Worm (Caenorhabditis elegans) whole organism, young adult: ENCODE data around the gene T23G5.2.

Experiments used
- B0035.1 ChIP-seq: sonication (generic microtip); optimal IDR thresholded peaks from 2 replicates; lab custom pipeline; 2016; ENCODE audit warnings: missing genetic modification characterization, mild to moderate bottlenecking, missing compliant biosample characterization, missing genotype, missing genetic modification reagents
- B0261.1 ChIP-seq: sonication (generic microtip); optimal IDR thresholded peaks from 2 replicates; lab custom pipeline; 2016; ENCODE audit warnings: mild to moderate bottlenecking, missing genetic modification characterization, moderate library complexity, missing compliant biosample characterization
- B0336.3 ChIP-seq: fragments of 200-800 bp; sonication (Bioruptor generic); IDR thresholded peaks from 2 replicates; pipeline ENCODE4 v1.3.6; 2022; ENCODE audit warnings: missing genetic modification characterization, missing compliant biosample characterization
- C06A6.2 ChIP-seq: fragments of 200-800 bp; sonication (Bioruptor generic); conservative IDR thresholded peaks from 2 replicates; pipeline ENCODE4 v1.3.6; 2022; ENCODE audit warnings: missing genetic modification characterization, missing compliant biosample characterization
- C17E4.6 ChIP-seq: fragments of 200-800 bp; sonication (Bioruptor generic); IDR thresholded peaks from 2 replicates; pipeline ENCODE4 v1.3.6; 2022; ENCODE audit warnings: missing genetic modification reagents, missing genetic modification characterization, missing compliant biosample characterization
- F39B2.1 ChIP-seq: fragments of 200-800 bp; sonication (Bioruptor generic); IDR thresholded peaks from 2 replicates; pipeline ENCODE4 v1.3.6; 2022; ENCODE audit warnings: missing genetic modification reagents, missing genetic modification characterization, missing compliant biosample characterization
- F49E8.2 ChIP-seq: sonication (generic microtip); optimal IDR thresholded peaks from 3 replicates; lab custom pipeline; 2017; ENCODE audit warnings: missing genetic modification characterization, mild to moderate bottlenecking, missing compliant biosample characterization, antibody characterized with exemption, moderate library complexity; ENCODE audit not compliant: insufficient read depth
- F55B11.4 ChIP-seq: sonication (generic microtip); optimal IDR thresholded peaks from 2 replicates; lab custom pipeline; 2016; ENCODE audit warnings: missing compliant biosample characterization, missing genetic modification characterization, borderline replicate concordance; ENCODE audit not compliant: insufficient read depth
- K12H6.12 ChIP-seq: fragments of 200-800 bp; sonication (Bioruptor generic); optimal IDR thresholded peaks from 2 replicates; lab custom pipeline; 2018; ENCODE audit warnings: mild to moderate bottlenecking, missing genetic modification characterization, missing compliant biosample characterization
- Y53F4B.3 ChIP-seq: fragments of 200-800 bp; sonication (Bioruptor generic); IDR thresholded peaks from 2 replicates; pipeline ENCODE4 v1.3.6; 2022; ENCODE audit warnings: missing genetic modification reagents, missing genetic modification characterization, missing compliant biosample characterization
- Y53G8AR.9 ChIP-seq: fragments of 200-800 bp; sonication (Bioruptor generic); conservative IDR thresholded peaks from 2 replicates; pipeline ENCODE4 v1.3.6; 2022; ENCODE audit warnings: missing genetic modification reagents, missing genetic modification characterization, missing compliant biosample characterization
- Y56A3A.18 ChIP-seq: fragments of 200-800 bp; sonication (Bioruptor generic); IDR thresholded peaks from 2 replicates; pipeline ENCODE4 v1.3.6; 2022; ENCODE audit warnings: missing genetic modification reagents, missing genetic modification characterization, missing compliant biosample characterization
- aptf-3 ChIP-seq: fragments of 200-800 bp; sonication (Bioruptor generic); IDR thresholded peaks from 2 replicates; pipeline ENCODE4 v1.3.6; 2022; ENCODE audit warnings: missing genetic modification characterization, missing compliant biosample characterization
- attf-6 ChIP-seq: fragments of 200-800 bp; sonication (Bioruptor generic); IDR thresholded peaks from 2 replicates; pipeline ENCODE4 v1.3.6; 2022; ENCODE audit warnings: missing genetic modification reagents, missing genetic modification characterization, missing compliant biosample characterization
- bed-1 ChIP-seq: fragments of 200-800 bp; sonication (Bioruptor generic); IDR thresholded peaks from 2 replicates; pipeline ENCODE4 v1.3.6; 2022; ENCODE audit warnings: missing genetic modification reagents, missing genetic modification characterization, missing compliant biosample characterization
- cebp-2 ChIP-seq: fragments of 200-800 bp; sonication (Bioruptor generic); IDR thresholded peaks from 2 replicates; pipeline ENCODE4 v1.3.6; 2022; ENCODE audit warnings: missing genetic modification characterization, missing compliant biosample characterization
- ceh-27 ChIP-seq: fragments of 200-800 bp; sonication (Bioruptor generic); optimal IDR thresholded peaks from 2 replicates; lab custom pipeline; 2018; ENCODE audit warnings: mild to moderate bottlenecking, missing genetic modification characterization, moderate library complexity, missing compliant biosample characterization
- dpff-1 ChIP-seq: sonication (generic microtip); optimal IDR thresholded peaks from 2 replicates; lab custom pipeline; 2017; ENCODE audit warnings: mild to moderate bottlenecking, missing genetic modification characterization, missing compliant biosample characterization
- egl-18 ChIP-seq: fragments of 200-800 bp; sonication (Bioruptor generic); IDR thresholded peaks from 2 replicates; pipeline ENCODE4 v1.3.6; 2022; ENCODE audit warnings: missing genetic modification reagents, missing genetic modification characterization, missing compliant biosample characterization
- egrh-3 ChIP-seq: fragments of 200-800 bp; sonication (Bioruptor generic); IDR thresholded peaks from 2 replicates; pipeline ENCODE4 v1.3.6; 2022; ENCODE audit warnings: missing genetic modification reagents, missing genetic modification characterization, missing compliant biosample characterization
- hlh-12 ChIP-seq: sonication (generic microtip); optimal IDR thresholded peaks from 2 replicates; lab custom pipeline; 2016; ENCODE audit warnings: missing genetic modification characterization, missing compliant biosample characterization
- hlh-26 ChIP-seq: fragments of 200-800 bp; sonication (Bioruptor generic); conservative IDR thresholded peaks from 2 replicates; pipeline ENCODE4 v1.3.6; 2022; ENCODE audit warnings: missing genetic modification reagents, missing genetic modification characterization, missing compliant biosample characterization
- let-607 ChIP-seq, 2 experiments: fragments of 200-800 bp in 1 of 2; sonication (Bioruptor generic) in 1 of 2; sonication (generic microtip) in 1 of 2; optimal IDR thresholded peaks; 2 replicates each; lab custom pipeline; 2016 to 2018; ENCODE audit warnings: mild to moderate bottlenecking in 2 of 2, missing compliant biosample characterization in 2 of 2, missing genetic modification characterization in 2 of 2, moderate library complexity in 2 of 2, missing genotype in 1 of 2
- mxl-1 ChIP-seq: sonication (generic microtip); optimal IDR thresholded peaks from 2 replicates; lab custom pipeline; 2016; ENCODE audit warnings: missing genetic modification characterization, missing compliant biosample characterization
- nhr-120 ChIP-seq: fragments of 200-800 bp; sonication (Bioruptor generic); IDR thresholded peaks from 2 replicates; pipeline ENCODE4 v1.3.6; 2022; ENCODE audit warnings: missing genetic modification characterization, missing compliant biosample characterization
- nhr-27 ChIP-seq: fragments of 200-800 bp; sonication (Bioruptor generic); optimal IDR thresholded peaks from 2 replicates; lab custom pipeline; 2018; ENCODE audit warnings: mild to moderate bottlenecking, missing genetic modification characterization, moderate library complexity, missing compliant biosample characterization
- nhr-90 ChIP-seq: sonication (generic microtip); optimal IDR thresholded peaks from 2 replicates; lab custom pipeline; 2016; ENCODE audit warnings: missing genotype, mild to moderate bottlenecking, missing genetic modification characterization, missing compliant biosample characterization
- pbrm-1 ChIP-seq: fragments of 200-800 bp; sonication (Bioruptor generic); IDR thresholded peaks from 2 replicates; pipeline ENCODE4 v1.3.6; 2022; ENCODE audit warnings: missing genetic modification reagents, missing genetic modification characterization, missing compliant biosample characterization
- repo-1 ChIP-seq: sonication (generic microtip); optimal IDR thresholded peaks from 2 replicates; lab custom pipeline; 2017; ENCODE audit warnings: mild to moderate bottlenecking, missing genetic modification characterization, missing compliant biosample characterization
- sea-2 ChIP-seq: fragments of 200-800 bp; sonication (Bioruptor generic); IDR thresholded peaks from 2 replicates; pipeline ENCODE4 v1.3.6; 2022; ENCODE audit warnings: missing genetic modification characterization, missing compliant biosample characterization
- snpc-1.1 ChIP-seq: sonication (generic microtip); optimal IDR thresholded peaks from 2 replicates; lab custom pipeline; 2017; ENCODE audit warnings: missing genetic modification characterization, mild to moderate bottlenecking, missing compliant biosample characterization, antibody characterized with exemption, moderate library complexity, missing genotype, missing genetic modification reagents; ENCODE audit not compliant: insufficient read depth
- snpc-1.3 ChIP-seq: sonication (generic microtip); optimal IDR thresholded peaks from 2 replicates; lab custom pipeline; 2017; ENCODE audit warnings: missing genetic modification characterization, mild to moderate bottlenecking, missing compliant biosample characterization, antibody characterized with exemption, moderate library complexity, missing genotype, missing genetic modification reagents; ENCODE audit not compliant: insufficient read depth
- unc-130 ChIP-seq: sonication (generic microtip); optimal IDR thresholded peaks from 2 replicates; lab custom pipeline; 2016; ENCODE audit warnings: missing genetic modification reagents, missing genetic modification characterization, missing compliant biosample characterization
- zfh-2 ChIP-seq: fragments of 200-800 bp; sonication (Bioruptor generic); conservative IDR thresholded peaks from 2 replicates; pipeline ENCODE4 v1.3.6; 2022; ENCODE audit warnings: missing genetic modification reagents, missing genetic modification characterization, missing compliant biosample characterization
- ztf-26 ChIP-seq: sonication (generic microtip); optimal IDR thresholded peaks from 2 replicates; lab custom pipeline; 2017; ENCODE audit warnings: missing genetic modification characterization, missing compliant biosample characterization
- ztf-6 ChIP-seq: fragments of 200-800 bp; sonication (Bioruptor generic); IDR thresholded peaks from 2 replicates; pipeline ENCODE4 v1.3.6; 2022; ENCODE audit warnings: missing genetic modification reagents, missing genetic modification characterization, missing compliant biosample characterization

Gene T23G5.2

DNA sequence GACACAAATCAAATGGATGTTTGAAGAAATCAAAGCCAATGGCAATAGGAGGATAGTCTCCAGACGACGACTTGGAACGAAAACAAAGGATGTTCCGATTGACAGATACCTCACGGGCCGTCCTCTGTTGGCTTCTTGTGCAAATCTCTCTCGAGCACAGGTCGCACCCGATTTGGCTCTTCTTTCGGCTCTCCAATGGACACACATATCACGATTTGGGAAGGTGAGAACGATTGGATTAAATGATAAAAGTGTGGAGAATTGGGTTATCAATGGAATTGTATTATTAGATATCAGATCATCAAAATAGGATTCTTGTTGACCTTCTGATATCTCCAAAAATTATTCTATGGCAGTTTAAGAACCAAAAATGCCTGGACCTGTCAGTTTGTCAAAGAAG lies 29.9 kb downstream of the T23G5.2 start, which contains the start of gene ZC84.1:
Gene ZC84.1, minus strand, starts transcription at position 101 of the 400 bp plus-strand sequence.
- TF ChIP-seq K12H6.12 = no peak
- no peak for TF ChIP-seq zfh-2
- no peak for TF ChIP-seq unc-130 (GFP tag; lab: Kevin White, UChicago)
- no peak for TF ChIP-seq bed-1 (GFP tag; lab: Robert Waterston, UW)
- TF ChIP-seq snpc-1.3 = no peak
- no peak for TF ChIP-seq Y56A3A.18 (GFP tag; lab: Robert Waterston, UW)
- TF ChIP-seq mxl-1 (tag; lab: Kevin White, UChicago) = no peak
- no peak for TF ChIP-seq nhr-120 (GFP tag; lab: Robert Waterston, UW)
- no peak for TF ChIP-seq C17E4.6 (GFP tag; lab: Robert Waterston, UW)
- no peak for TF ChIP-seq Y53G8AR.9
- no peak for TF ChIP-seq F49E8.2 (tag; lab: Kevin White, UChicago)
- TF ChIP-seq C06A6.2 (GFP tag; lab: Robert Waterston, UW) = no peak
- no peak for TF ChIP-seq attf-6 (GFP tag; lab: Robert Waterston, UW)
- no peak for TF ChIP-seq egrh-3 (GFP tag; lab: Robert Waterston, UW)
- no peak for TF ChIP-seq egl-18

DNA sequence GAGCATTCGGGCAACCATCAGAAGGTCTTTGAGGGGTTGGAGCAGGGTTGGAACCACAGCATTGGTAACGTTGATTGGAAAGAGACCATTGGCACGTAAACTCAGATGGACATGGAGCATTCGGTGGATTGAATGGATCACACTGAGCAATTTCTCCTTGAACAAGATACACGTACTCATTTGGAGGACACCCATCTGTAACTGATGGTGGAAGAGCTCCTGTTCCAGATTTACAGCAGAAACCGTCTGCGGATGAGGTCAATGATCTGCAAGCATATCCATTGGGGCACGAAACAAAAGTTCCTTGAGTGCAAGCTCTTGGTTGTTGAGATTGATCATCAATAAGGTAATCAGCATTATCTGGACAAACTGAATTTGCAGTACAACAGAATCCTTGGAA lies 34.2 kb downstream of the T23G5.2 start:
- no peak for TF ChIP-seq unc-130 (GFP tag; lab: Kevin White, UChicago)
- TF ChIP-seq aptf-3 = no peak
- TF ChIP-seq ztf-26 (tag; lab: Kevin White, UChicago) = no peak
- no peak for TF ChIP-seq nhr-27 (tag; lab: Kevin White, UChicago)
- TF ChIP-seq cebp-2 = no peak
- TF ChIP-seq B0261.1 (tag; lab: Kevin White, UChicago) = no peak
- TF ChIP-seq B0336.3 (GFP tag; lab: Robert Waterston, UW) = no peak
- TF ChIP-seq Y53F4B.3 (GFP tag; lab: Robert Waterston, UW) = no peak
- no peak for TF ChIP-seq repo-1 (tag; lab: Kevin White, UChicago)
- TF ChIP-seq dpff-1 (tag; lab: Kevin White, UChicago) = no peak
- TF ChIP-seq snpc-1.1 = no peak
- TF ChIP-seq pbrm-1 (GFP tag; lab: Robert Waterston, UW) = no peak
- TF ChIP-seq mxl-1 (tag; lab: Kevin White, UChicago) = no peak
- no peak for TF ChIP-seq sea-2 (GFP tag; lab: Robert Waterston, UW)
- no peak for TF ChIP-seq ceh-27 (GFP tag; lab: Kevin White, UChicago)
- TF ChIP-seq egrh-3 (GFP tag; lab: Robert Waterston, UW) = no peak
- TF ChIP-seq F55B11.4 (tag; lab: Kevin White, UChicago) = no peak
- no peak for TF ChIP-seq B0035.1 (tag; lab: Kevin White, UChicago)

- no peak for TF ChIP-seq ztf-6 (GFP tag; lab: Robert Waterston, UW)
- no peak for TF ChIP-seq F39B2.1 (GFP tag; lab: Robert Waterston, UW)
- no peak for TF ChIP-seq nhr-90 (tag; lab: Kevin White, UChicago)
- no peak for TF ChIP-seq F49E8.2 (tag; lab: Kevin White, UChicago)
- TF ChIP-seq Y53F4B.3 (GFP tag; lab: Robert Waterston, UW) = no peak
- TF ChIP-seq nhr-120 (GFP tag; lab: Robert Waterston, UW) = no peak
- TF ChIP-seq let-607 (tag; optimal IDR thresholded peaks at IDR 0.05; lab: Kevin White, UChicago) = no peak
- no peak for TF ChIP-seq hlh-12 (tag; lab: Kevin White, UChicago)
- no peak for TF ChIP-seq Y53G8AR.9
- TF ChIP-seq hlh-26 (GFP tag; lab: Robert Waterston, UW) = no peak
Measured at ce11 chrIII:9199605-9200004, 36.5 kb downstream of the T23G5.2 start, which contains the start of gene ZC84.6. TSS of gene ZC84.6 (minus strand) at chrIII:9199705.
